Worm (Caenorhabditis elegans) whole organism, L3 larva: ENCODE results near the gene pqn-53.
A peak's percentile ranks its signal among the peaks of the same experiment; 100 is the strongest.

Experiments used
- R02D3.7 ChIP-seq: fragments of 150-350 bp; optimal IDR thresholded peaks from 2 replicates; lab custom pipeline; 2014; ENCODE audit warnings: missing biosample characterization, missing genetic modification characterization
- aly-2 ChIP-seq: fragments of 150-350 bp; optimal IDR thresholded peaks from 2 replicates; lab custom pipeline; 2014; ENCODE audit warnings: missing biosample characterization, missing genetic modification characterization
- ama-1 ChIP-seq: fragments of 150-350 bp; optimal IDR thresholded peaks from 2 replicates; lab custom pipeline; 2018
- ceh-82 ChIP-seq: fragments of 150-350 bp; optimal IDR thresholded peaks from 2 replicates; lab custom pipeline; 2014; ENCODE audit warnings: missing biosample characterization, missing genetic modification characterization
- egl-5 ChIP-seq: fragments of 150-350 bp; optimal IDR thresholded peaks from 2 replicates; lab custom pipeline; 2017; ENCODE audit warnings: missing biosample characterization, missing genetic modification reagents, missing genetic modification characterization, inconsistent platforms
- elt-1 ChIP-seq: fragments of 150-350 bp; optimal IDR thresholded peaks from 2 replicates; lab custom pipeline; 2014; ENCODE audit warnings: missing biosample characterization, missing genetic modification characterization
- elt-2 ChIP-seq: sonication (generic microtip); optimal IDR thresholded peaks from 2 replicates; lab custom pipeline; 2016; ENCODE audit warnings: missing genetic modification reagents, mild to moderate bottlenecking, missing genetic modification characterization, missing compliant biosample characterization
- elt-3 ChIP-seq, 3 experiments: fragments of 150-350 bp in 1 of 3; sonication (generic microtip) in 2 of 3; optimal IDR thresholded peaks; 2 replicates in 2 of 3; 4 replicates in 1 of 3; lab custom pipeline; 2014 to 2017; ENCODE audit warnings: missing biosample characterization in 3 of 3, missing genetic modification characterization in 3 of 3
- eor-1 ChIP-seq, 2 experiments: fragments of 150-350 bp; optimal IDR thresholded peaks; 2 replicates each; lab custom pipeline; 2014 to 2018; ENCODE audit warnings: missing biosample characterization in 2 of 2, missing genetic modification characterization in 2 of 2
- fkh-10 ChIP-seq: sonication (generic microtip); optimal IDR thresholded peaks from 2 replicates; lab custom pipeline; 2017; ENCODE audit warnings: missing biosample characterization, missing genetic modification reagents, missing genetic modification characterization
- fos-1 ChIP-seq: fragments of 150-350 bp; optimal IDR thresholded peaks from 2 replicates; lab custom pipeline; 2014; ENCODE audit warnings: missing biosample characterization, missing genetic modification characterization
- hmg-11 ChIP-seq: sonication (generic microtip); optimal IDR thresholded peaks from 2 replicates; lab custom pipeline; 2016; ENCODE audit warnings: missing genetic modification characterization, missing compliant biosample characterization
- jun-1 ChIP-seq: fragments of 150-350 bp; optimal IDR thresholded peaks from 2 replicates; lab custom pipeline; 2014; ENCODE audit warnings: missing biosample characterization, missing genetic modification reagents, missing genetic modification characterization
- lin-15B ChIP-seq: fragments of 150-350 bp; optimal IDR thresholded peaks from 2 replicates; lab custom pipeline; 2014; ENCODE audit warnings: missing biosample characterization, missing genetic modification characterization
- lin-39 ChIP-seq: fragments of 150-350 bp; optimal IDR thresholded peaks from 2 replicates; lab custom pipeline; 2018; ENCODE audit warnings: missing biosample characterization, missing genetic modification reagents, missing genetic modification characterization
- lsy-12 ChIP-seq: sonication (generic microtip); optimal IDR thresholded peaks from 2 replicates; lab custom pipeline; 2016; ENCODE audit warnings: mild to moderate bottlenecking, missing genetic modification characterization, missing compliant biosample characterization
- mdl-1 ChIP-seq: fragments of 150-350 bp; optimal IDR thresholded peaks from 2 replicates; lab custom pipeline; 2014; ENCODE audit warnings: missing biosample characterization, missing genetic modification characterization
- nfya-1 ChIP-seq: sonication (generic microtip); optimal IDR thresholded peaks from 2 replicates; lab custom pipeline; 2017; ENCODE audit warnings: missing genetic modification characterization, mild to moderate bottlenecking, missing compliant biosample characterization, antibody characterized with exemption, moderate library complexity; ENCODE audit not compliant: insufficient read depth
- nhr-11 ChIP-seq: fragments of 150-350 bp; optimal IDR thresholded peaks from 2 replicates; lab custom pipeline; 2014; ENCODE audit warnings: missing biosample characterization, missing genetic modification characterization
- nhr-23 ChIP-seq: fragments of 150-350 bp; optimal IDR thresholded peaks from 2 replicates; lab custom pipeline; 2014; ENCODE audit warnings: missing biosample characterization, missing genetic modification reagents, missing genetic modification characterization
- nhr-237 ChIP-seq: fragments of 150-350 bp; optimal IDR thresholded peaks from 2 replicates; lab custom pipeline; 2014; ENCODE audit warnings: missing biosample characterization, missing genetic modification characterization
- nhr-25 ChIP-seq: sonication (generic microtip); optimal IDR thresholded peaks from 2 replicates; lab custom pipeline; 2017; ENCODE audit warnings: missing biosample characterization, missing genetic modification characterization
- nhr-28 ChIP-seq: fragments of 150-350 bp; optimal IDR thresholded peaks from 2 replicates; lab custom pipeline; 2014; ENCODE audit warnings: missing biosample characterization, missing genetic modification characterization
- nhr-43 ChIP-seq: sonication (generic microtip); optimal IDR thresholded peaks from 2 replicates; lab custom pipeline; 2016; ENCODE audit warnings: mild to moderate bottlenecking, missing genetic modification characterization, missing compliant biosample characterization; ENCODE audit not compliant: poor library complexity, severe bottlenecking
- nhr-67 ChIP-seq: fragments of 150-350 bp; optimal IDR thresholded peaks from 2 replicates; lab custom pipeline; 2014; ENCODE audit warnings: missing biosample characterization, missing genetic modification characterization
- nhr-77 ChIP-seq: fragments of 150-350 bp; optimal IDR thresholded peaks from 2 replicates; lab custom pipeline; 2014; ENCODE audit warnings: missing biosample characterization, missing genetic modification characterization
- pha-4 ChIP-seq: fragments of 150-350 bp; optimal IDR thresholded peaks from 2 replicates; lab custom pipeline; 2014; ENCODE audit warnings: missing biosample characterization, missing genetic modification reagents, missing genetic modification characterization
- skn-1 ChIP-seq: fragments of 150-350 bp; optimal IDR thresholded peaks from 2 replicates; lab custom pipeline; 2014; ENCODE audit warnings: missing biosample characterization, missing genetic modification characterization
- snpc-4 ChIP-seq: fragments of 150-350 bp; optimal IDR thresholded peaks from 2 replicates; lab custom pipeline; 2014; ENCODE audit warnings: missing biosample characterization, missing genetic modification characterization
- tbx-2 ChIP-seq: sonication (generic microtip); optimal IDR thresholded peaks from 2 replicates; lab custom pipeline; 2016; ENCODE audit warnings: mild to moderate bottlenecking, missing genetic modification characterization, missing compliant biosample characterization
- zag-1 ChIP-seq: fragments of 150-350 bp; optimal IDR thresholded peaks from 2 replicates; lab custom pipeline; 2014; ENCODE audit warnings: missing biosample characterization, missing genetic modification characterization
- ztf-11 ChIP-seq: fragments of 150-350 bp; optimal IDR thresholded peaks from 2 replicates; lab custom pipeline; 2014; ENCODE audit warnings: missing biosample characterization, missing genetic modification characterization
- ztf-4 ChIP-seq: fragments of 150-350 bp; optimal IDR thresholded peaks from 2 replicates; lab custom pipeline; 2014; ENCODE audit warnings: missing biosample characterization, missing genetic modification characterization

Gene pqn-53

DNA sequence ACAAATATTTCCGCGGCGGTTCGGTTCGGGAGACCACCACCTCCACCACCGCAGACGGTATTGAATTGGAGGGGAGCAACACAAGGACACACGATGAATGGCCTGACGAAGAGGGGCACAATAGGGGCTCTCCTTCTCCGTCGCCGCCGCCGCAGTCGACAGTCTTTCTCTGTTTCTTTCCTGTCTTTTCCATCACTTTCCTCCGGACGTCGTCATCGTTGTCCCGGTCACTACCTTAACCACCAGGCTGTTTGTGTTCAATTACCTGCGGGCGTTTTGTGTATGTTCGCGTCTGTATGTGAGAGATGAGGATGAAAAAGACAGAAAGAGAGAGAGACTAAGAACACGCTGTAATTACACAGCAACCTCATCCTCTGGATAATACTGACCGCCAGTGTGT, 25.4 kb downstream of the pqn-53 start:
- peak; percentile 40 for TF ChIP-seq nhr-23 (tag; lab: Kevin White, UChicago)
- TF ChIP-seq hmg-11 (tag; lab: Kevin White, UChicago): no peak

DNA sequence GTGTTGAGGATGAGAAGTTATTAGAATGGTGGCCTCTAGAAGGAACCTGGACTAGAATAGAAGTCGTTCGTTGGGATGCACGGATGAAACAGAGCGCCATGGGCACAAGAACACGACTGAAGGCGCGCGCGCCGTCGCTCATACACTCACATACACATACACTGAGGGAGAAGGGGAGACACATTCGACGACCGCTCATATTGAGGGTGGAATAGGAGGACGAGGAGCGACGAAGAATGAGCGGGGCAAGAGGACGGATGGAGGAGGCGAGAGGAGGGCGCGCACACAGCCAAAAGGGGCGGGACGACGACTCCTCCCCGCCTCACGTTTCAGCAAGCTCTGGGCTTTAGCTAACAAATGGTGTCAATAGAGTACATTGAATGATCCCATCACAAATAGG, 26.4 kb downstream of the pqn-53 start:
- TF ChIP-seq nfya-1 (tag; lab: Kevin White, UChicago) (peak; percentile 48), ama-1 (peak; percentile 80), lin-39 (tag; lab: Kevin White, UChicago) (peak; percentile 77), skn-1 (no peak), zag-1 (tag; lab: Kevin White, UChicago) (no peak), aly-2 (no peak), pha-4 (tag; lab: Kevin White, UChicago) (peak; percentile 24), snpc-4 (tag; lab: Kevin White, UChicago) (peak; percentile 3), nhr-43 (tag; lab: Kevin White, UChicago) (no peak), nhr-77 (no peak), lin-15B (peak; percentile 32), ceh-82 (tag; lab: Kevin White, UChicago) (no peak)

ce11 chrV:12038317-12038716, 26.9 kb downstream of the pqn-53 start:
- TF ChIP-seq nhr-25 (tag; lab: Kevin White, UChicago) (no peak), ztf-11 (no peak), ceh-82 (tag; lab: Kevin White, UChicago) (no peak), ztf-4 (tag; lab: Kevin White, UChicago) (no peak), lin-15B (peak; percentile 15), nfya-1 (tag; lab: Kevin White, UChicago) (peak; percentile 29), lsy-12 (tag; lab: Kevin White, UChicago) (peak; percentile 34), nhr-67 (tag; lab: Kevin White, UChicago) (no peak), hmg-11 (tag; lab: Kevin White, UChicago) (no peak), snpc-4 (tag; lab: Kevin White, UChicago) (peak; percentile 1), nhr-77 (no peak), eor-1 (tag; optimal IDR thresholded peaks at IDR 0.05; lab: Kevin White, UChicago) (no peak)

DNA sequence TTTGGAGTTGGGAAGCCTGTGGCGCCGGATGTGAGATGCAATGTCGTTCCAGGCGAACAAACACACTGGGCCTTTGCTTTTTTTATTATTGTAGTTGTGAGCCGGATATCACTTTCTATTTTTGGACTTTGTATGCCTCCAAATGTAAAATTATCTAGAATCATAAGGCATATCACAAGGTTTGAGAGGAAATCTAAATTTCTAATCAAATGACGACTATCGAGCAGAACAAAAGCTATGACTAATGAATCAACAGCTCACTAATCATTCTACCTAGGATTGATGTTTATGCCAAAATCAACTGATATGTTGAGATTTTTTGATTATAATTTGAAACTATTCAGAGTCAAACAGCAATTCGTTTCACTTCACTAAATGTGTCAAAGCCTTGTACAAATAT, 27.3 kb downstream of the pqn-53 start:
- no peak for TF ChIP-seq aly-2
- peak; percentile 31 for TF ChIP-seq ama-1

DNA sequence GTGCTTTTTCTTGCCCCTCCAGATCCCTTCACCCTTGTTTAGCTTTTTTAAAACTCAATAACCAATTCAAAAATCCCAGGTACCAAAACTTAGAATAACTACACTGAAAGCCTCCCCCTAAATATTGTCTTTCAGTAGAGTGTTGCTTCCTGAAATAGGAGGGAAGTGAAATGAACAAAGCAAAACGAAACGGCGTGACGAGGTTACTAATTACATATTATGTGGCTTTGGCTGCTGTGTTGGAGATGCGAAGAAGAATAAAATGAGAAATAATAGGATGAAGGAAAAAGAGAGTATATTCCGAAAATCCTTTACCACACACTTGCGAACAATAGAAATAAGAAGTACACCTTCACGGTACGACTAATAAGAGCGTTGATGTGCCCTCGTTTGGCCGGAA, 29.1 kb downstream of the pqn-53 start:
- TF ChIP-seq egl-5 (tag; lab: Kevin White, UChicago) (no peak), mdl-1 (tag; lab: Kevin White, UChicago) (no peak), elt-2 (tag; lab: Kevin White, UChicago) (no peak), ztf-4 (tag; lab: Kevin White, UChicago) (no peak), hmg-11 (tag; lab: Kevin White, UChicago) (no peak), skn-1 (no peak), nhr-237 (tag; lab: Kevin White, UChicago) (no peak), nhr-28 (no peak), nhr-77 (no peak), eor-1 (tag; optimal IDR thresholded peaks at IDR 0.05; lab: Kevin White, UChicago) (no peak), nhr-23 (tag; lab: Kevin White, UChicago) (no peak), snpc-4 (tag; lab: Kevin White, UChicago) (no peak), fkh-10 (no peak), R02D3.7 (tag; lab: Kevin White, UChicago) (no peak), elt-3 (tag; optimal IDR thresholded peaks at IDR 0.05; lab: Kevin White, UChicago) (no peak), fos-1 (no peak), tbx-2 (tag; lab: Kevin White, UChicago) (no peak), elt-1 (no peak), nhr-67 (tag; lab: Kevin White, UChicago) (no peak)

DNA sequence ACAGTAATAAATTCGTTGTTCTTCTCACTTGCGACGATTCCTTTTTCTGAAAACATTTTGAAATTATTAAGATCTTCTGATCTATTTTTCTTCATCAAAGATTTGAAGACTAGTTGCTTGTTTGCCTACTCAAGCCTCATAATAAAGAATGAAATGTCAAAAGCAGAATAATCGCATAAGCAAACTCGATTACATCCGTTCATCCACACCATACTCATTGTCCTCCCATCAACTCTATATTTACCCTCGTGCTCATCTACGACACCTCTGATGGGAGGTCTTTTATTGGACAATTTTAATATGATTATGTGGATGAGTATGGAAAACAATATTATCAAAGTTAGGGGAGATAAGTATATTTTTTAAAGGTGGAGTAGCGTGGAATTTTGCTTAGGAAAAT, 31.4 kb downstream of the pqn-53 start:
- TF ChIP-seq lsy-12 (tag; lab: Kevin White, UChicago) (no peak), egl-5 (tag; lab: Kevin White, UChicago) (no peak), nhr-11 (tag; lab: Kevin White, UChicago) (no peak), ztf-4 (tag; lab: Kevin White, UChicago) (no peak), skn-1 (no peak), nhr-77 (no peak), ama-1 (no peak), jun-1 (no peak), ztf-11 (no peak), elt-3 (tag; optimal IDR thresholded peaks at IDR 0.05; lab: Kevin White, UChicago) (no peak), fos-1 (no peak), zag-1 (tag; lab: Kevin White, UChicago) (no peak), lin-39 (tag; lab: Kevin White, UChicago) (no peak)
